Worm (Caenorhabditis elegans) whole organism, mixed stage, embryonic: ENCODE results near the gene fbxa-12.

Source experiments
- M03D4.4 ChIP-seq: sonication (generic microtip); optimal IDR thresholded peaks from 2 replicates; lab custom pipeline; 2017; ENCODE audit warnings: mild to moderate bottlenecking, missing genetic modification characterization, missing compliant biosample characterization
- blmp-1 ChIP-seq: fragments of 150-350 bp; optimal IDR thresholded peaks from 2 replicates; lab custom pipeline; 2014; ENCODE audit warnings: missing biosample characterization, missing genetic modification characterization
- ceh-39 ChIP-seq: fragments of 150-350 bp; optimal IDR thresholded peaks from 2 replicates; lab custom pipeline; 2014; ENCODE audit warnings: missing biosample characterization, missing genetic modification characterization
- ceh-43 ChIP-seq: fragments of 200-800 bp; sonication (Bioruptor generic); optimal IDR thresholded peaks from 2 replicates; lab custom pipeline; 2018; ENCODE audit warnings: mild to moderate bottlenecking, missing genetic modification characterization, moderate library complexity, missing compliant biosample characterization
- ceh-83 ChIP-seq: fragments of 200-800 bp; sonication (Bioruptor generic); optimal IDR thresholded peaks from 2 replicates; lab custom pipeline; 2018; ENCODE audit warnings: mild to moderate bottlenecking, missing genetic modification characterization, missing compliant biosample characterization
- ces-1 ChIP-seq: fragments of 150-350 bp; optimal IDR thresholded peaks from 2 replicates; lab custom pipeline; 2014; ENCODE audit warnings: missing biosample characterization, missing genetic modification reagents, missing genetic modification characterization
- drap-1 ChIP-seq: fragments of 200-800 bp; sonication (Bioruptor generic); optimal IDR thresholded peaks from 3 replicates; lab custom pipeline; 2018; ENCODE audit warnings: mild to moderate bottlenecking, missing genetic modification characterization, missing compliant biosample characterization
- elt-1 ChIP-seq: sonication (generic microtip); optimal IDR thresholded peaks from 2 replicates; lab custom pipeline; 2017; ENCODE audit warnings: missing genetic modification characterization, mild to moderate bottlenecking, missing compliant biosample characterization, antibody characterized with exemption, moderate library complexity, borderline replicate concordance; ENCODE audit not compliant: insufficient read depth
- elt-3 ChIP-seq: fragments of 150-350 bp; optimal IDR thresholded peaks from 2 replicates; lab custom pipeline; 2014; ENCODE audit warnings: missing biosample characterization, missing genetic modification characterization
- flh-1 ChIP-seq: fragments of 200-800 bp; sonication (Bioruptor generic); optimal IDR thresholded peaks from 2 replicates; lab custom pipeline; 2018; ENCODE audit warnings: mild to moderate bottlenecking, missing genetic modification characterization, moderate library complexity, missing compliant biosample characterization
- ham-2 ChIP-seq: fragments of 200-800 bp; sonication (Bioruptor generic); optimal IDR thresholded peaks from 2 replicates; lab custom pipeline; 2018; ENCODE audit warnings: mild to moderate bottlenecking, missing genetic modification characterization, missing compliant biosample characterization
- lin-13 ChIP-seq: fragments of 150-350 bp; optimal IDR thresholded peaks from 2 replicates; lab custom pipeline; 2014; ENCODE audit warnings: missing biosample characterization, missing genetic modification characterization
- lin-32 ChIP-seq: fragments of 200-800 bp; sonication (Bioruptor generic); optimal IDR thresholded peaks from 2 replicates; lab custom pipeline; 2018; ENCODE audit warnings: mild to moderate bottlenecking, missing genetic modification characterization, missing compliant biosample characterization
- lsy-2 ChIP-seq: fragments of 150-350 bp; optimal IDR thresholded peaks from 2 replicates; lab custom pipeline; 2014; ENCODE audit warnings: missing biosample characterization, missing genetic modification characterization
- mab-5 ChIP-seq: fragments of 150-350 bp; optimal IDR thresholded peaks from 2 replicates; lab custom pipeline; 2014; ENCODE audit warnings: missing biosample characterization, missing genetic modification characterization
- mep-1 ChIP-seq: fragments of 150-350 bp; optimal IDR thresholded peaks from 2 replicates; lab custom pipeline; 2017; ENCODE audit warnings: missing biosample characterization, missing genetic modification reagents, missing genetic modification characterization, inconsistent platforms
- mls-2 ChIP-seq: sonication (generic microtip); optimal IDR thresholded peaks from 2 replicates; lab custom pipeline; 2016; ENCODE audit warnings: mild to moderate bottlenecking, missing genetic modification characterization, moderate library complexity, missing compliant biosample characterization
- nhr-2 ChIP-seq: fragments of 150-350 bp; optimal IDR thresholded peaks from 2 replicates; lab custom pipeline; 2014; ENCODE audit warnings: missing biosample characterization, missing genetic modification characterization
- nhr-237 ChIP-seq: fragments of 150-350 bp; optimal IDR thresholded peaks from 2 replicates; lab custom pipeline; 2014; ENCODE audit warnings: missing biosample characterization, missing genetic modification characterization
- nhr-28 ChIP-seq: fragments of 150-350 bp; optimal IDR thresholded peaks from 2 replicates; lab custom pipeline; 2014; ENCODE audit warnings: missing biosample characterization, missing genetic modification characterization
- nhr-76 ChIP-seq: sonication (generic microtip); optimal IDR thresholded peaks from 2 replicates; lab custom pipeline; 2017; ENCODE audit warnings: missing biosample characterization, missing genetic modification characterization
- pha-4 ChIP-seq: fragments of 150-350 bp; optimal IDR thresholded peaks from 2 replicates; lab custom pipeline; 2018; ENCODE audit warnings: missing biosample characterization, missing genetic modification reagents, missing genetic modification characterization
- sem-2 ChIP-seq: fragments of 200-800 bp; sonication (Bioruptor generic); optimal IDR thresholded peaks from 2 replicates; lab custom pipeline; 2018; ENCODE audit warnings: mild to moderate bottlenecking, missing genetic modification characterization, missing compliant biosample characterization
- snpc-4 ChIP-seq: fragments of 150-350 bp; optimal IDR thresholded peaks from 2 replicates; lab custom pipeline; 2014; ENCODE audit warnings: missing biosample characterization, missing genetic modification characterization
- sptf-1 ChIP-seq: sonication (generic microtip); optimal IDR thresholded peaks from 2 replicates; lab custom pipeline; 2017; ENCODE audit warnings: mild to moderate bottlenecking, missing genetic modification characterization, moderate library complexity, missing compliant biosample characterization
- unc-120 ChIP-seq: sonication (generic microtip); optimal IDR thresholded peaks from 2 replicates; lab custom pipeline; 2017; ENCODE audit warnings: missing genetic modification characterization, missing compliant biosample characterization; ENCODE audit not compliant: poor library complexity, severe bottlenecking
- unc-39 ChIP-seq: fragments of 150-350 bp; optimal IDR thresholded peaks from 2 replicates; lab custom pipeline; 2014; ENCODE audit warnings: missing biosample characterization, missing genetic modification characterization
- unc-62 ChIP-seq: fragments of 150-350 bp; optimal IDR thresholded peaks from 2 replicates; lab custom pipeline; 2014; ENCODE audit warnings: missing biosample characterization, missing genetic modification reagents, missing genetic modification characterization
- zip-8 ChIP-seq: fragments of 150-350 bp; optimal IDR thresholded peaks from 2 replicates; lab custom pipeline; 2014; ENCODE audit warnings: missing biosample characterization, missing genetic modification characterization
- ztf-11 ChIP-seq: fragments of 150-350 bp; optimal IDR thresholded peaks from 2 replicates; lab custom pipeline; 2014; ENCODE audit warnings: missing biosample characterization, missing genetic modification characterization

Gene fbxa-12

ce11 chrIII:2207864-2208263 lies 11.6 kb upstream of the fbxa-12 start, which contains the start of gene C39B5.5:
TSS of gene C39B5.5 (plus strand) at chrIII:2208164.
- TF ChIP-seq nhr-2 (tag; lab: Kevin White, UChicago), result no peak

- TF ChIP-seq unc-39 (tag; lab: Kevin White, UChicago) (no peak), ceh-39 (no peak), lin-13 (tag; lab: Kevin White, UChicago) (no peak), ham-2 (GFP tag; lab: Kevin White, UChicago) (no peak), blmp-1 (tag; lab: Kevin White, UChicago) (no peak), elt-3 (tag; lab: Kevin White, UChicago) (no peak), drap-1 (GFP tag; lab: Kevin White, UChicago) (no peak), mep-1 (no peak), pha-4 (no peak), nhr-2 (tag; lab: Kevin White, UChicago) (no peak), ztf-11 (no peak), lin-32 (GFP tag; lab: Kevin White, UChicago) (no peak)
- TF ChIP-seq, all 35 proteins: peak for 0
These were observed 8.9 kb upstream of the fbxa-12 start for ce11 chrIII:2210601-2211000.

DNA sequence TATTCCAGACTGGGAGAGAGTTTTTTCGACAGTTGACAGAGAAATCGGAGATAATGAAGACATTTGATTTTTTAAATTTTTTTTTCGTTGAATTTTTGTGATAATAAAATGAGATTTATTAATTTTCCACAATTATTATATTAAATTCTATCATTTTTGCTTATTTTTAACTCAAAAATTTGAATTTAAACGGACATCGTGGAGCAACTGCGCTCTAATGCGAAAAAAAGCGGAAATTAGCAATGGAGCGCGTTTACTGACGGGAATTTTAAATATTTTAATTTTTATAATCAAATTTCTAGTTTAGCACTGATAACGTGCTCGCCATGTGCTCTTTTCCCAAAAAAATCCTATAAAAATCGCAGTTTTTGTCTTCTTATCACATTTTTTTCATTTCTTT lies 8.4 kb upstream of the fbxa-12 start, which contains the start of gene C39B5.14:
Gene C39B5.14, plus strand, starts transcription at position 301 of the 400 bp plus-strand sequence.
- no peak for TF ChIP-seq ceh-39

ce11 chrIII:2212343-2212742 lies 7.2 kb upstream of the fbxa-12 start:
- no peak for TF ChIP-seq nhr-28 (tag; lab: Kevin White, UChicago)
- TF ChIP-seq mab-5 (tag; lab: Kevin White, UChicago), result no peak
- TF ChIP-seq ceh-43 (GFP tag; lab: Kevin White, UChicago), result no peak
- TF ChIP-seq unc-62, result no peak
- no peak for TF ChIP-seq zip-8 (tag; lab: Kevin White, UChicago)
- no peak for TF ChIP-seq drap-1 (GFP tag; lab: Kevin White, UChicago)
- TF ChIP-seq lsy-2 (tag; lab: Kevin White, UChicago), result no peak
- no peak for TF ChIP-seq flh-1 (GFP tag; lab: Kevin White, UChicago)
- TF ChIP-seq mls-2 (tag; lab: Kevin White, UChicago), result no peak
- TF ChIP-seq ceh-39, result no peak
- no peak for TF ChIP-seq unc-39 (tag; lab: Kevin White, UChicago)
- TF ChIP-seq nhr-2 (tag; lab: Kevin White, UChicago), result no peak
- no peak for TF ChIP-seq nhr-76 (tag; lab: Kevin White, UChicago)

DNA sequence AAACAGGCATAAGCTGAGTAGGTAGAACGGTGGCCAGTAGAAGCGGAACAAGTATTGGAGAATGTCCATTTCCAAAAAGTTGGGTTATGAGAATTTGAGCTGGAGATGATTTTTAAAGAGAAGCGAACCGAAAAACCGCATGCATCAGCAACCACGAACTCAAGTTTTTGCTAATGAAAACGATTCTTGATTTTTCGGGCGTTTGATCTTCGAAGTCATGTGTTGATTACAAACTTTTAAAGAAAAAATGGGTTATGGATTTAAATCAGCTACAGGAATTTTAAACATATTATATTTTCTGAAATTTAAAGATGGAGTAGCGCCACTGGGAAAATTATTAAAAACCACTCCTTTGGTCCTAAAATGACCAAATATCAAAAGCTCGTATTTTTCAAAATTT lies 4.4 kb downstream of the fbxa-12 start, which contains the start of gene srd-65:
Gene srd-65, minus strand, starts transcription at position 101 of the 400 bp plus-strand sequence.
- TF ChIP-seq unc-120 (no peak), nhr-76 (tag; lab: Kevin White, UChicago) (no peak), nhr-2 (tag; lab: Kevin White, UChicago) (no peak), elt-3 (tag; lab: Kevin White, UChicago) (no peak), mab-5 (tag; lab: Kevin White, UChicago) (no peak), pha-4 (no peak), unc-39 (tag; lab: Kevin White, UChicago) (no peak), ceh-83 (GFP tag; lab: Kevin White, UChicago) (no peak), lin-13 (tag; lab: Kevin White, UChicago) (no peak), elt-1 (no peak), mep-1 (no peak), snpc-4 (tag; lab: Kevin White, UChicago) (no peak), ceh-43 (GFP tag; lab: Kevin White, UChicago) (no peak), mls-2 (tag; lab: Kevin White, UChicago) (no peak), M03D4.4 (tag; lab: Kevin White, UChicago) (no peak), sem-2 (GFP tag; lab: Kevin White, UChicago) (no peak), ztf-11 (no peak), sptf-1 (tag; lab: Kevin White, UChicago) (no peak), nhr-237 (tag; lab: Kevin White, UChicago) (no peak), nhr-28 (tag; lab: Kevin White, UChicago) (no peak)

- TF ChIP-seq sptf-1 (tag; lab: Kevin White, UChicago) (no peak), ces-1 (GFP tag; lab: Kevin White, UChicago) (no peak), lin-32 (GFP tag; lab: Kevin White, UChicago) (no peak), elt-3 (tag; lab: Kevin White, UChicago) (no peak), zip-8 (tag; lab: Kevin White, UChicago) (no peak), ceh-43 (GFP tag; lab: Kevin White, UChicago) (no peak), mab-5 (tag; lab: Kevin White, UChicago) (no peak), nhr-28 (tag; lab: Kevin White, UChicago) (no peak)
These were observed 5.0 kb downstream of the fbxa-12 start, which contains the start of gene fbxa-38 for ce11 chrIII:2224478-2224877. TSS of gene fbxa-38 (plus strand) at chrIII:2224672.
